Fruit fly (Drosophila melanogaster) whole organism, embryonic: ENCODE data around the gene IFT54.

ENCODE experiments used
- ATbp ChIP-seq: fragments of 200-800 bp; sonication (Bioruptor generic); optimal IDR thresholded peaks from 2 replicates; lab custom pipeline; 2017; ENCODE audit warnings: missing biosample characterization, mild to moderate bottlenecking, missing genetic modification characterization, missing genetic modification reagents
- Ada2b ChIP-seq: fragments of 200-800 bp; sonication (Bioruptor generic); IDR thresholded peaks from 2 replicates; pipeline ENCODE4 v1.3.6; 2022; ENCODE audit warnings: missing biosample characterization, missing genetic modification characterization
- B-H1 ChIP-seq: fragments of 200-800 bp; sonication (Bioruptor generic); IDR thresholded peaks from 3 replicates; pipeline ENCODE4 v1.3.6; 2022; ENCODE audit warnings: missing biosample characterization, missing genetic modification characterization
- CG10979 ChIP-seq: fragments of 200-800 bp; sonication (Bioruptor generic); optimal IDR thresholded peaks from 2 replicates; lab custom pipeline; 2018; ENCODE audit warnings: missing biosample characterization, mild to moderate bottlenecking, missing genetic modification characterization, moderate library complexity
- CG11085 ChIP-seq: fragments of 200-800 bp; sonication (Bioruptor generic); IDR thresholded peaks from 2 replicates; pipeline ENCODE4 v1.3.6; 2022; ENCODE audit warnings: missing biosample characterization, missing genetic modification characterization
- CG13287 ChIP-seq: fragments of 200-800 bp; sonication (Bioruptor generic); IDR thresholded peaks from 2 replicates; pipeline ENCODE4 v1.3.6; 2022; ENCODE audit warnings: missing biosample characterization, missing genetic modification characterization; ENCODE audit not compliant: partially characterized antibody
- CG14050 ChIP-seq: fragments of 200-800 bp; sonication (Bioruptor generic); IDR thresholded peaks from 3 replicates; pipeline ENCODE4 v1.3.6; 2022; ENCODE audit warnings: missing biosample characterization, missing genetic modification characterization
- CG14965 ChIP-seq: fragments of 200-800 bp; sonication (Bioruptor generic); optimal IDR thresholded peaks from 2 replicates; lab custom pipeline; 2016; ENCODE audit warnings: missing biosample characterization, missing genetic modification characterization, borderline replicate concordance
- CG15269 ChIP-seq: fragments of 200-800 bp; sonication (Bioruptor generic); optimal IDR thresholded peaks from 2 replicates; lab custom pipeline; 2018; ENCODE audit warnings: missing biosample characterization, mild to moderate bottlenecking, missing genetic modification characterization, moderate library complexity
- CG15479 ChIP-seq: fragments of 200-800 bp; sonication (Bioruptor generic); optimal IDR thresholded peaks from 3 replicates; lab custom pipeline; 2019; ENCODE audit warnings: missing biosample characterization, mild to moderate bottlenecking, missing genetic modification characterization, moderate library complexity
- CG17186 ChIP-seq: fragments of 200-800 bp; sonication (Bioruptor generic); optimal IDR thresholded peaks from 3 replicates; lab custom pipeline; 2017; ENCODE audit warnings: missing biosample characterization, missing genetic modification reagents, missing genetic modification characterization
- CG17359 ChIP-seq: fragments of 200-800 bp; sonication (Bioruptor generic); optimal IDR thresholded peaks from 3 replicates; lab custom pipeline; 2018; ENCODE audit warnings: missing biosample characterization, mild to moderate bottlenecking, missing genetic modification characterization, moderate library complexity
- CG17361 ChIP-seq: fragments of 200-800 bp; sonication (Bioruptor generic); IDR thresholded peaks from 3 replicates; pipeline ENCODE4 v1.3.6; 2022; ENCODE audit warnings: missing biosample characterization, missing genetic modification characterization
- CG1832 ChIP-seq: fragments of 200-800 bp; sonication (Bioruptor generic); optimal IDR thresholded peaks from 2 replicates; lab custom pipeline; 2017; ENCODE audit warnings: missing biosample characterization, mild to moderate bottlenecking, missing genetic modification characterization, inconsistent platforms
- CG18476 ChIP-seq: fragments of 200-800 bp; sonication (Bioruptor generic); optimal IDR thresholded peaks from 2 replicates; lab custom pipeline; 2016; ENCODE audit warnings: missing biosample characterization, mild to moderate bottlenecking, missing genetic modification characterization
- CG30431 ChIP-seq: fragments of 200-800 bp; sonication (Bioruptor generic); optimal IDR thresholded peaks from 2 replicates; lab custom pipeline; 2017; ENCODE audit warnings: missing biosample characterization, missing genetic modification characterization
- CG31224 ChIP-seq: fragments of 200-800 bp; sonication (Bioruptor generic); IDR thresholded peaks from 2 replicates; pipeline ENCODE4 v1.3.6; 2022; ENCODE audit warnings: missing biosample characterization, missing genetic modification characterization
- CG31365 ChIP-seq: fragments of 200-800 bp; sonication (Bioruptor generic); optimal IDR thresholded peaks from 2 replicates; lab custom pipeline; 2018; ENCODE audit warnings: missing biosample characterization, mild to moderate bottlenecking, missing genetic modification characterization
- CG3163 ChIP-seq: fragments of 200-800 bp; sonication (Bioruptor generic); optimal IDR thresholded peaks from 3 replicates; lab custom pipeline; 2016; ENCODE audit warnings: missing biosample characterization, missing genetic modification characterization
- CG34376 ChIP-seq: fragments of 200-800 bp; sonication (Bioruptor generic); optimal IDR thresholded peaks from 2 replicates; lab custom pipeline; 2018; ENCODE audit warnings: missing biosample characterization, mild to moderate bottlenecking, missing genetic modification characterization
- CG4730 ChIP-seq: fragments of 200-800 bp; sonication (Bioruptor generic); IDR thresholded peaks from 2 replicates; pipeline ENCODE4 v1.3.6; 2022; ENCODE audit warnings: missing biosample characterization, missing genetic modification characterization
- CG6683 ChIP-seq: fragments of 200-800 bp; sonication (Bioruptor generic); optimal IDR thresholded peaks from 2 replicates; lab custom pipeline; 2017; ENCODE audit warnings: missing biosample characterization, mild to moderate bottlenecking, missing genetic modification characterization, missing genetic modification reagents
- CG6689 ChIP-seq: fragments of 200-800 bp; sonication (Bioruptor generic); IDR thresholded peaks from 2 replicates; pipeline ENCODE4 v1.3.6; 2022; ENCODE audit warnings: missing biosample characterization, missing genetic modification characterization
- CG7372 ChIP-seq: fragments of 200-800 bp; sonication (Bioruptor generic); IDR thresholded peaks from 2 replicates; pipeline ENCODE4 v1.3.6; 2022; ENCODE audit warnings: missing biosample characterization, missing genetic modification characterization
- CG7963 ChIP-seq: fragments of 200-800 bp; sonication (Bioruptor generic); IDR thresholded peaks from 3 replicates; pipeline ENCODE4 v1.3.6; 2022; ENCODE audit warnings: missing biosample characterization, missing genetic modification characterization; ENCODE audit not compliant: partially characterized antibody
- CG7987 ChIP-seq: fragments of 200-800 bp; sonication (Bioruptor generic); optimal IDR thresholded peaks from 2 replicates; lab custom pipeline; 2018; ENCODE audit warnings: missing biosample characterization, mild to moderate bottlenecking, missing genetic modification characterization, moderate library complexity
- CG8388 ChIP-seq: fragments of 200-800 bp; sonication (Bioruptor generic); optimal IDR thresholded peaks from 2 replicates; lab custom pipeline; 2019; ENCODE audit warnings: missing biosample characterization, mild to moderate bottlenecking, missing genetic modification characterization, moderate library complexity
- CG9215 ChIP-seq: fragments of 200-800 bp; sonication (Bioruptor generic); IDR thresholded peaks from 2 replicates; pipeline ENCODE4 v1.3.6; 2022; ENCODE audit warnings: missing biosample characterization, missing genetic modification characterization
- CG9609 ChIP-seq: fragments of 200-800 bp; sonication (Bioruptor generic); optimal IDR thresholded peaks from 3 replicates; lab custom pipeline; 2016; ENCODE audit warnings: missing biosample characterization, missing genetic modification characterization
- Elba2 ChIP-seq: fragments of 200-800 bp; sonication (Bioruptor generic); optimal IDR thresholded peaks from 3 replicates; lab custom pipeline; 2016; ENCODE audit warnings: missing biosample characterization, missing genetic modification characterization
- Ets97D ChIP-seq: fragments of 200-800 bp; sonication (Bioruptor generic); optimal IDR thresholded peaks from 3 replicates; lab custom pipeline; 2016; ENCODE audit warnings: missing biosample characterization, missing genetic modification characterization
- MESR4 ChIP-seq: fragments of 200-800 bp; sonication (Bioruptor generic); optimal IDR thresholded peaks from 2 replicates; lab custom pipeline; 2018; ENCODE audit warnings: missing biosample characterization, mild to moderate bottlenecking, missing genetic modification characterization, moderate library complexity
- Mes4 ChIP-seq: fragments of 200-800 bp; sonication (Bioruptor generic); optimal IDR thresholded peaks from 2 replicates; lab custom pipeline; 2016; ENCODE audit warnings: missing biosample characterization, missing genetic modification characterization
- Oli ChIP-seq: fragments of 200-800 bp; sonication (Bioruptor generic); optimal IDR thresholded peaks from 2 replicates; lab custom pipeline; 2018; ENCODE audit warnings: missing biosample characterization, mild to moderate bottlenecking, missing genetic modification characterization, moderate library complexity
- Opbp ChIP-seq: fragments of 200-800 bp; sonication (Bioruptor generic); IDR thresholded peaks from 3 replicates; pipeline ENCODE4 v1.3.6; 2022; ENCODE audit warnings: missing biosample characterization, missing genetic modification characterization; ENCODE audit not compliant: partially characterized antibody
- Taf1 ChIP-seq: fragments of 200-800 bp; sonication (Bioruptor generic); IDR thresholded peaks from 2 replicates; pipeline ENCODE4 v1.3.6; 2022; ENCODE audit warnings: missing biosample characterization, missing genetic modification characterization
- bigmax ChIP-seq: fragments of 200-800 bp; sonication (Bioruptor generic); optimal IDR thresholded peaks from 2 replicates; lab custom pipeline; 2018; ENCODE audit warnings: missing biosample characterization, mild to moderate bottlenecking, missing genetic modification characterization
- bowl ChIP-seq: fragments of 200-800 bp; sonication (Bioruptor generic); IDR thresholded peaks from 2 replicates; pipeline ENCODE4 v1.3.6; 2022; ENCODE audit warnings: missing biosample characterization, missing genetic modification characterization
- br ChIP-seq: fragments of >200 bp; optimal IDR thresholded peaks from 2 replicates; lab custom pipeline; 2017
- caup ChIP-seq: fragments of 200-800 bp; sonication (Bioruptor generic); optimal IDR thresholded peaks from 3 replicates; lab custom pipeline; 2017; ENCODE audit warnings: missing biosample characterization, mild to moderate bottlenecking, missing genetic modification characterization, moderate library complexity; ENCODE audit not compliant: severe bottlenecking
- chinmo ChIP-seq: fragments of 200-800 bp; sonication (Bioruptor generic); IDR thresholded peaks from 4 replicates; pipeline ENCODE4 v1.3.6; 2022; ENCODE audit warnings: missing biosample characterization, missing genetic modification characterization; ENCODE audit not compliant: partially characterized antibody
- chm ChIP-seq: fragments of 200-800 bp; sonication (Bioruptor generic); IDR thresholded peaks from 2 replicates; pipeline ENCODE4 v1.3.6; 2022; ENCODE audit warnings: missing biosample characterization, missing genetic modification characterization
- eve ChIP-seq, 2 experiments: fragments of >200 bp; optimal IDR thresholded peaks; 2 replicates each; lab custom pipeline; 2017; ENCODE audit warnings: missing biosample characterization in 2 of 2, missing genetic modification characterization in 2 of 2
- fd3F ChIP-seq: fragments of 200-800 bp; sonication (Bioruptor generic); optimal IDR thresholded peaks from 2 replicates; lab custom pipeline; 2018; ENCODE audit warnings: missing biosample characterization, mild to moderate bottlenecking, missing genetic modification characterization, moderate library complexity
- lbe ChIP-seq: fragments of 200-800 bp; sonication (Bioruptor generic); optimal IDR thresholded peaks from 2 replicates; lab custom pipeline; 2016; ENCODE audit warnings: missing biosample characterization, mild to moderate bottlenecking, missing genetic modification characterization
- phol ChIP-seq: fragments of 200-800 bp; sonication (Bioruptor generic); optimal IDR thresholded peaks from 3 replicates; lab custom pipeline; 2018; ENCODE audit warnings: missing biosample characterization, mild to moderate bottlenecking, missing genetic modification characterization, moderate library complexity
- psq ChIP-seq: fragments of 200-800 bp; sonication (Bioruptor generic); optimal IDR thresholded peaks from 2 replicates; lab custom pipeline; 2017; ENCODE audit warnings: missing biosample characterization, missing genetic modification characterization
- row ChIP-seq: fragments of 200-800 bp; sonication (Bioruptor generic); IDR thresholded peaks from 3 replicates; pipeline ENCODE4 v1.3.6; 2022; ENCODE audit warnings: missing biosample characterization, missing genetic modification characterization
- sens-2 ChIP-seq: fragments of 200-800 bp; sonication (Bioruptor generic); IDR thresholded peaks from 2 replicates; pipeline ENCODE4 v1.3.6; 2022; ENCODE audit warnings: missing biosample characterization, missing genetic modification characterization
- unpg ChIP-seq: fragments of 200-800 bp; sonication (Bioruptor generic); optimal IDR thresholded peaks from 3 replicates; lab custom pipeline; 2018; ENCODE audit warnings: missing biosample characterization, mild to moderate bottlenecking, missing genetic modification characterization, moderate library complexity
- zen ChIP-seq: fragments of 200-800 bp; sonication (Bioruptor generic); optimal IDR thresholded peaks from 3 replicates; lab custom pipeline; 2018; ENCODE audit warnings: missing biosample characterization, mild to moderate bottlenecking, missing genetic modification characterization, moderate library complexity

IFT54 gene

dm6 chr3R:14283042-14283626 lies 19.1 kb upstream of the IFT54 start (continued):
- no peak for TF ChIP-seq Opbp (GFP tag; lab: Robert Waterston, UW)
- TF ChIP-seq CG15479 (GFP tag; lab: Kevin White, UChicago): peak; percentile 88
- TF ChIP-seq CG34376 (GFP tag; lab: Kevin White, UChicago): no peak
- no peak for TF ChIP-seq Mes4 (GFP tag; lab: Kevin White, UChicago)
- no peak for TF ChIP-seq CG4730 (GFP tag; lab: Robert Waterston, UW)
- TF ChIP-seq CG3163 (GFP tag; lab: Kevin White, UChicago): no peak
- peak; percentile 68 for TF ChIP-seq lbe (GFP tag; lab: Kevin White, UChicago)
- TF ChIP-seq br (lab: Kevin White, UChicago): no peak
- TF ChIP-seq CG9609: no peak
- TF ChIP-seq CG7372: no peak
- TF ChIP-seq eve (GFP tag; optimal IDR thresholded peaks at IDR 0.05; lab: Kevin White, UChicago): peak in 1 of 2 experiments; percentile 90
- TF ChIP-seq phol (tag; lab: Kevin White, UChicago): peak; percentile 34
- peak; percentile 83 for TF ChIP-seq CG1832 (GFP tag; lab: Kevin White, UChicago)
- TF ChIP-seq psq (GFP tag; lab: Kevin White, UChicago): no peak
- TF ChIP-seq CG8388: no peak
- TF ChIP-seq ATbp (GFP tag; lab: Kevin White, UChicago): no peak
- no peak for TF ChIP-seq CG18476 (GFP tag; lab: Kevin White, UChicago)
- TF ChIP-seq CG31224 (GFP tag; lab: Robert Waterston, UW): no peak
- no peak for TF ChIP-seq CG6683 (GFP tag; lab: Kevin White, UChicago)
- no peak for TF ChIP-seq CG17359 (tag; lab: Kevin White, UChicago)
- TF ChIP-seq CG31365 (tag; lab: Kevin White, UChicago): no peak
- no peak for TF ChIP-seq chinmo (GFP tag; lab: Robert Waterston, UW)
- no peak for TF ChIP-seq Taf1 (GFP tag; lab: Robert Waterston, UW)
- TF ChIP-seq CG14965: no peak
- no peak for TF ChIP-seq zen (tag; lab: Kevin White, UChicago)
- no peak for TF ChIP-seq Ets97D (GFP tag; lab: Kevin White, UChicago)
- TF ChIP-seq fd3F (GFP tag; lab: Kevin White, UChicago): peak; percentile 32
- TF ChIP-seq CG17361 (GFP tag; lab: Robert Waterston, UW): no peak
- TF ChIP-seq B-H1: no peak
- no peak for TF ChIP-seq MESR4 (GFP tag; lab: Kevin White, UChicago)
- no peak for TF ChIP-seq chm
- TF ChIP-seq bowl (GFP tag; lab: Robert Waterston, UW): no peak
- TF ChIP-seq Elba2 (GFP tag; lab: Kevin White, UChicago): no peak
- TF ChIP-seq CG30431 (GFP tag; lab: Kevin White, UChicago): no peak
- TF ChIP-seq Oli (tag; lab: Kevin White, UChicago): peak; percentile 72
- peak; percentile 27 for TF ChIP-seq unpg (GFP tag; lab: Kevin White, UChicago)
- no peak for TF ChIP-seq CG17186 (GFP tag; lab: Kevin White, UChicago)
- no peak for TF ChIP-seq CG14050 (GFP tag; lab: Robert Waterston, UW)
- no peak for TF ChIP-seq CG10979 (tag; lab: Kevin White, UChicago)
- TF ChIP-seq caup (GFP tag; lab: Kevin White, UChicago): no peak
- TF ChIP-seq sens-2: no peak
- TF ChIP-seq CG7987 (GFP tag; lab: Kevin White, UChicago): no peak
- TF ChIP-seq CG9215 (GFP tag; lab: Robert Waterston, UW): no peak
- TF ChIP-seq CG13287 (GFP tag; lab: Robert Waterston, UW): no peak
- no peak for TF ChIP-seq CG6689
- TF ChIP-seq CG11085 (GFP tag; lab: Robert Waterston, UW): no peak
- TF ChIP-seq CG15269: peak; percentile 47
- TF ChIP-seq bigmax (GFP tag; lab: Kevin White, UChicago): no peak
- TF ChIP-seq row (GFP tag; lab: Robert Waterston, UW): no peak
- TF ChIP-seq CG7963 (GFP tag; lab: Robert Waterston, UW): no peak
- TF ChIP-seq Ada2b (GFP tag; lab: Robert Waterston, UW): no peak
